Worm (Caenorhabditis elegans): ENCODE data around the gene F55B11.4.

Gene F55B11.4

DNA sequence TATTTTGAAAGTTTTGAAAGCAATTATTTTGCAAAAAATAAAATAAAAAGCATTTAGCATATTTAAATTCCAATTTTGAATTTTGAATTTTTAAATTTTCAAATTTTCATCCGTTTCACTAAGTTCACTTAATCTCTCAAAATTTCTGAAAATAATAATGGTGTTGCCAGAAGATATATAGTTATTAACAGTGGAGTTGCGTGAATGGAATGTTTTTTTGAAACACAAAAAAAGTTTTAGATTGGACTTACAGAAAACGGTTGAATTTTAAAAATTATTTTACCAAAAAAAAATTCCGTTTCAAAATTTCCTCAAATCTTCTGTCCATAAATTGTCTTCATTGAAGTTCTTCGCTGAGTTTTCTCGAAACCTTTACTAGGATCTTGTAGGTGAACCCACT, 39.5 kb downstream of the F55B11.4 start:
- no peak for TF ChIP-seq odd-2 (tag; optimal IDR thresholded peaks at IDR 0.05)
- TF ChIP-seq pqm-1 (tag; optimal IDR thresholded peaks at IDR 0.05), result no peak

DNA sequence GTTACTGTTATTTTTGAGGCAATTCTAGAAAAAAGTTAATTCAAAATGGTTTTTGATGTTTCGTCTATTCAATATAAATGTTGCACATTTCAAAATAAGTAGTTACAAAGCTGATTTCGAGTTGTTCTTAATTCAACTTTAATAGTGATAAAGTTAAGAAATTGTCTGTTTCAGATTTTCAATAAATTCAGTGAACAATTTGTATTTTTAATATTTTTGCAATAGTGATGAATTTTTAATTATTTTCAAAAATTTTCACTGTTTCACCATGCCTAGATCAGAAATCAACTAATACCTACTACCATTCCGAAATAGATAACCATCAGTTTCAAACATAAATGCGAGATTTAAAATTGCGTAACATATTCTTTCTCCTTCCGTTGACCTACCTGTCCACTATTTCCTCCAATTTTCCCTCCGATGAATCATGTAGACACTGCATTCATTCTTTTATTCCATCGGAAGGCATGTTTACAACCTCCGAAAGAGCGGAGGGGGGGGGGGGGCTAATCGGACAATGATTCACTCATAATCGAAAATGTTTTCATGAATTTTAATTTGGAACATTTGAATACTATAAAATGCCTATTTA, 40.6 kb downstream of the F55B11.4 start:
- no peak for TF ChIP-seq lim-6 (tag; optimal IDR thresholded peaks at IDR 0.05)
- no peak for TF ChIP-seq ceh-45 (GFP tag; IDR thresholded peaks at IDR 0.05)
- TF ChIP-seq odd-2 (tag; optimal IDR thresholded peaks at IDR 0.05), result no peak
- TF ChIP-seq sdc-2 (tag; optimal IDR thresholded peaks at IDR 0.05), result no peak
- no peak for TF ChIP-seq unc-55 (GFP tag; optimal IDR thresholded peaks at IDR 0.05)
- TF ChIP-seq ceh-22 (tag; optimal IDR thresholded peaks at IDR 0.05), result no peak
- no peak for TF ChIP-seq pha-4 (tag; optimal IDR thresholded peaks at IDR 0.05)
- TF ChIP-seq lin-11 (tag; optimal IDR thresholded peaks at IDR 0.05), result no peak
- TF ChIP-seq K09A11.1 (tag; optimal IDR thresholded peaks at IDR 0.05; ENCODE audit: insufficient read depth), result no peak
- TF ChIP-seq ceh-18 (tag; optimal IDR thresholded peaks at IDR 0.05), result no peak
- no peak for TF ChIP-seq ttx-3 (tag; optimal IDR thresholded peaks at IDR 0.05)
- no peak for TF ChIP-seq hlh-30 (tag; optimal IDR thresholded peaks at IDR 0.05; ENCODE audit: insufficient read depth)
- TF ChIP-seq fax-1 (tag; optimal IDR thresholded peaks at IDR 0.05), result no peak
- TF ChIP-seq ceh-31 (tag; optimal IDR thresholded peaks at IDR 0.05), result no peak
- TF ChIP-seq ceh-14 (tag; optimal IDR thresholded peaks at IDR 0.05), result no peak
- no peak for TF ChIP-seq ama-1 (optimal IDR thresholded peaks at IDR 0.05)
- TF ChIP-seq tbx-2 (tag; optimal IDR thresholded peaks at IDR 0.05), result no peak
- no peak for TF ChIP-seq pax-1 (tag; optimal IDR thresholded peaks at IDR 0.05)
- TF ChIP-seq pqm-1 (tag; optimal IDR thresholded peaks at IDR 0.05), result no peak

DNA sequence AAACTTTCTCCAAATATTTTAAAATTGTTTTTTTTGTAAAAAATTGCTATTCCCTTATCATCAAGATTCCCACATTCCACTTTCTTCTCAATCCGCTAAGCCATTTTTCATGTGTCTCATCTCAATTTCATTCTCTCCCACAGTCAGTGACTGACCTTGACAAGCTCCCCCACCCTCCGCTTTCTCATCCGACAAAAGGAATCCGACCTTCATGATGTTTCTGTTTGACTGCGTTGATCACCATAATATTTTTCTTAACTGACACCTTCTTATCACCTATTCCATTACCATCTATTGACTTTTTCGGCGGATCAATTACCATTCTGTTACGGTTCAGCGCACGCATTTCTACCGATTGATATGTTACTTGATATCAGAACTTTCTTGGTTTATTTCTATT, 41.6 kb downstream of the F55B11.4 start:
- TF ChIP-seq madf-2 (tag; optimal IDR thresholded peaks at IDR 0.05), result no peak

DNA sequence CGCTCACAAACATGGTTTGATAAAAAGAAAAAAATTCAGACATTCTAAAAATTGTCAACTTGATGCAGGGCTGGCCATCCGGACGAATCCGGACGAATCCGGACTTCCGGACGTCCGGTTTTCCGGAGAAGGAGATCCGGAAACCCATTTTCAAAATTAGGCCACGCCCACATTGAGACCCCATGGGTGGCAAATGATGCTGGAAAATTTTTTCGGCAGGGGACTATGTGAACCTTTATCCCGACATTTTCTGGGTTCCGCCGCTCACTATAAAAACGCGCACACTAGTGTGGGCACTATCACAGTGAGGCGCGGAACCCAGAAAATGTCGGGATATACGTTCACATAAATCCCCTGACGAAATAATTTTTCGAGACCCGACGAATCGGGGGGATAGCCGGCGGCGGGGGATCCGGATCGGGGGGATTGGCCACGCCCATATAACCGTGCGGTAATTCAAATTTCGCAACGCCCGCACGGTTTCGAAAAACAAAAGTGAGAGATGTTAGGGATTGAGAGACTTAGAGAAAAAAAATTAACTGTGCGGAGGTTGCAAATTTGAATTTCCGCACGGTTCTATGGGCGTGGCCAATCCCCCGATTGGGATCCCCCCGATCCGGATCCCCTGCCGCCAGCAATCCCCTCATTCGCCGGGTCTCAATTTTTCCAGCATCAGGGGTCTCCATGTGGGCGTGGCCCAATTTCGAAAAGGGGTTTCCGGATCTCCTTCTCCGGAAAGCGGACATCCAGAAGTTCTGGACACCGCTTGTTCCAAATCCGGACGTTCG, 42.8 kb downstream of the F55B11.4 start:
- no peak for TF ChIP-seq tbx-2 (tag; optimal IDR thresholded peaks at IDR 0.05)
- TF ChIP-seq K02D7.2 (tag; optimal IDR thresholded peaks at IDR 0.05), result no peak
- TF ChIP-seq hlh-15 (tag; optimal IDR thresholded peaks at IDR 0.05), result no peak
- TF ChIP-seq fkh-10 (GFP tag; optimal IDR thresholded peaks at IDR 0.05), result no peak
- no peak for TF ChIP-seq unc-42 (tag; optimal IDR thresholded peaks at IDR 0.05)
- TF ChIP-seq ama-1 (optimal IDR thresholded peaks at IDR 0.05), result no peak
- no peak for TF ChIP-seq unc-3 (GFP tag; conservative IDR thresholded peaks at IDR 0.05)
- no peak for TF ChIP-seq unc-3 (tag; optimal IDR thresholded peaks at IDR 0.05)
- no peak for TF ChIP-seq pax-1 (tag; optimal IDR thresholded peaks at IDR 0.05)

DNA sequence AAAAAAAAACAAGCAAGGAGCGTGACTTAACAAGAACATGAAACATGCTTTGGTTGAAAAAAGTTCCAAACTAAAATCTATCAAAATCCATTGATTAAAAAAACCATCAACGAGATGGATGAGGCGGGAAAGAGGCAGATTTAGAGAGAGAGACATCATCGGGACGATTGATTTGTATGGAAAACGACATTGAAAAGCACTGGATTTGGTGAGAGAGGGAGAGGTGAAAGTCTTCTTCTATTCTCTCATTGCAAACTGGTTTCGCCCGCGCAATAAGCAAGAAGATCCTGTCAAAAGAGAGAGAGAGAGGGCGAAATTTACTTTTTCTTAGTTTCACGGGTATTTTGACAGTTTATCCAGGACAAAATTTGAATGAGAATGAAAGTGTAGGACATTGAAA, 45.6 kb downstream of the F55B11.4 start:
- TF ChIP-seq sdc-2 (tag; optimal IDR thresholded peaks at IDR 0.05) (no peak), fkh-10 (GFP tag; optimal IDR thresholded peaks at IDR 0.05) (no peak), ets-4 (tag; optimal IDR thresholded peaks at IDR 0.05) (no peak)

DNA sequence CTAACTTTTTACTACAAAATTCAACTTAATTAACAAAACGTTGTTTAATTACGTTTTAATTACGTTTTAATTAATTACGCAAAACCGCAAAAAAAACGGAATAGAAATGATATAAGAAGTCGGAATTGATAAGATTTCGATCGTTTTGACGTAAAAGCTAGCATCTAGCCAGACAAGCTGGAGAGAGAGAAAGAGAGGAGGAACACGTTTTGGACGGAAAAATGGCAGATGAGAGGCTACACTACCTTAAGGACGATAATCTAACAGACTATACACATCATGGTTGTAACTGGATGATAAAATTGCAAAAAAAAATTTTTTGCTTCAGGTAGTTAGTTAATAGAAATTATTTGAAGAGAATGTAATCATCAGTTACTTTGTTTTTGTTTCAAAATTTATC, 46.5 kb downstream of the F55B11.4 start:
- TF ChIP-seq K09A11.1 (tag; optimal IDR thresholded peaks at IDR 0.05; ENCODE audit: insufficient read depth) (no peak), unc-3 (GFP tag; conservative IDR thresholded peaks at IDR 0.05) (no peak), unc-3 (tag; optimal IDR thresholded peaks at IDR 0.05) (no peak), hlh-30 (tag; optimal IDR thresholded peaks at IDR 0.05; ENCODE audit: insufficient read depth) (no peak), elt-4 (tag; optimal IDR thresholded peaks at IDR 0.05) (no peak), hlh-13 (GFP tag; optimal IDR thresholded peaks at IDR 0.05) (no peak), ceh-9 (tag; optimal IDR thresholded peaks at IDR 0.05) (no peak), mec-3 (tag; optimal IDR thresholded peaks at IDR 0.05; ENCODE audit: borderline replicate concordance) (no peak), ceh-30 (tag; optimal IDR thresholded peaks at IDR 0.05) (no peak), nfya-1 (tag; optimal IDR thresholded peaks at IDR 0.05) (no peak), ceh-6 (GFP tag; optimal IDR thresholded peaks at IDR 0.05) (no peak), pha-2 (tag; optimal IDR thresholded peaks at IDR 0.05) (no peak), ceh-18 (tag; optimal IDR thresholded peaks at IDR 0.05) (no peak), hlh-15 (tag; optimal IDR thresholded peaks at IDR 0.05) (no peak)

Measured in whole organism, late embryonic.